Fruit fly (Drosophila melanogaster) whole organism, embryonic: ENCODE results near the gene GNBP2.

Source experiments
- Awh ChIP-seq: fragments of 200-800 bp; sonication (Bioruptor generic); IDR thresholded peaks from 2 replicates; pipeline ENCODE4, ENCODE4 v1.3.6; 2022; ENCODE audit warnings: missing biosample characterization, missing genetic modification characterization
- CG10321 ChIP-seq: fragments of 200-800 bp; sonication (Bioruptor generic); IDR thresholded peaks from 2 replicates; pipeline ENCODE4 v1.3.6; 2022; ENCODE audit warnings: missing biosample characterization, missing genetic modification characterization
- CG10462 ChIP-seq: fragments of 200-800 bp; sonication (Bioruptor generic); optimal IDR thresholded peaks from 2 replicates; lab custom pipeline; 2016; ENCODE audit warnings: missing biosample characterization, missing genetic modification characterization
- CG10979 ChIP-seq: fragments of 200-800 bp; sonication (Bioruptor generic); optimal IDR thresholded peaks from 2 replicates; lab custom pipeline; 2018; ENCODE audit warnings: missing biosample characterization, mild to moderate bottlenecking, missing genetic modification characterization, moderate library complexity
- CG12155 ChIP-seq: fragments of 200-800 bp; sonication (Bioruptor generic); optimal IDR thresholded peaks from 3 replicates; lab custom pipeline; 2016; ENCODE audit warnings: missing biosample characterization, missing genetic modification characterization
- CG13775 ChIP-seq: fragments of 200-800 bp; sonication (Bioruptor generic); optimal IDR thresholded peaks from 3 replicates; lab custom pipeline; 2017; ENCODE audit warnings: missing biosample characterization, mild to moderate bottlenecking, missing genetic modification characterization
- CG16813 ChIP-seq: fragments of 200-800 bp; sonication (Bioruptor generic); IDR thresholded peaks from 3 replicates; pipeline ENCODE4 v1.3.6; 2022; ENCODE audit warnings: missing biosample characterization, missing genetic modification characterization; ENCODE audit not compliant: partially characterized antibody
- CG17912 ChIP-seq: fragments of 200-800 bp; sonication (Bioruptor generic); optimal IDR thresholded peaks from 2 replicates; lab custom pipeline; 2018; ENCODE audit warnings: missing biosample characterization, mild to moderate bottlenecking, missing genetic modification characterization
- CG18262 ChIP-seq: fragments of 200-800 bp; optimal IDR thresholded peaks from 3 replicates; lab custom pipeline; 2019; ENCODE audit warnings: missing biosample characterization, mild to moderate bottlenecking, missing genetic modification characterization, moderate library complexity
- CG2116 ChIP-seq: fragments of 200-800 bp; sonication (Bioruptor generic); optimal IDR thresholded peaks from 3 replicates; lab custom pipeline; 2018; ENCODE audit warnings: missing biosample characterization, mild to moderate bottlenecking, missing genetic modification characterization
- CG3838 ChIP-seq: fragments of 200-800 bp; sonication (Bioruptor generic); optimal IDR thresholded peaks from 3 replicates; lab custom pipeline; 2016; ENCODE audit warnings: missing biosample characterization, missing genetic modification characterization
- CG43689 ChIP-seq: fragments of 200-800 bp; sonication (Bioruptor generic); IDR thresholded peaks from 2 replicates; pipeline ENCODE4 v1.3.6; 2022; ENCODE audit warnings: missing biosample characterization, missing genetic modification characterization
- CoRest ChIP-seq: fragments of 200-800 bp; sonication (Bioruptor generic); optimal IDR thresholded peaks from 3 replicates; lab custom pipeline; 2018; ENCODE audit warnings: missing biosample characterization, mild to moderate bottlenecking, missing genetic modification characterization, moderate library complexity
- D ChIP-seq, 2 experiments: fragments of 200-800 bp in 1 of 2; fragments of >200 bp in 1 of 2; sonication (Bioruptor generic) in 1 of 2; optimal IDR thresholded peaks; 2 replicates in 1 of 2; 3 replicates in 1 of 2; lab custom pipeline; 2017; ENCODE audit warnings: mild to moderate bottlenecking in 1 of 2, missing biosample characterization in 1 of 2, missing genetic modification characterization in 1 of 2, missing genetic modification reagents in 1 of 2
- E2f2 ChIP-seq: fragments of 200-800 bp; sonication (Bioruptor generic); IDR thresholded peaks from 2 replicates; pipeline ENCODE4 v1.3.6; 2022; ENCODE audit warnings: missing biosample characterization, missing genetic modification characterization
- Eip74EF ChIP-seq, 2 experiments: fragments of 200-800 bp in 1 of 2; fragments of >200 bp in 1 of 2; sonication (Bioruptor generic) in 1 of 2; optimal IDR thresholded peaks; 2 replicates each; lab custom pipeline; 2017 to 2019; ENCODE audit warnings: missing biosample characterization in 2 of 2, missing genetic modification characterization in 2 of 2, mild to moderate bottlenecking in 1 of 2, moderate library complexity in 1 of 2
- Elba2 ChIP-seq: fragments of 200-800 bp; sonication (Bioruptor generic); optimal IDR thresholded peaks from 3 replicates; lab custom pipeline; 2016; ENCODE audit warnings: missing biosample characterization, missing genetic modification characterization
- Fer2 ChIP-seq: fragments of 200-800 bp; sonication (Bioruptor generic); optimal IDR thresholded peaks from 2 replicates; lab custom pipeline; 2018; ENCODE audit warnings: missing biosample characterization, mild to moderate bottlenecking, missing genetic modification characterization, moderate library complexity
- HLH3B ChIP-seq: fragments of 200-800 bp; sonication (Bioruptor generic); IDR thresholded peaks from 2 replicates; pipeline ENCODE4 v1.3.6; 2022; ENCODE audit warnings: missing biosample characterization, missing genetic modification characterization
- HmgZ ChIP-seq: fragments of 200-800 bp; sonication (Bioruptor generic); optimal IDR thresholded peaks from 2 replicates; lab custom pipeline; 2018; ENCODE audit warnings: missing biosample characterization, mild to moderate bottlenecking, missing genetic modification characterization
- Meics ChIP-seq: fragments of 200-800 bp; sonication (Bioruptor generic); optimal IDR thresholded peaks from 2 replicates; lab custom pipeline; 2017; ENCODE audit warnings: missing biosample characterization, mild to moderate bottlenecking, missing genetic modification characterization
- NK7.1 ChIP-seq: fragments of 200-800 bp; sonication (Bioruptor generic); optimal IDR thresholded peaks from 3 replicates; lab custom pipeline; 2016; ENCODE audit warnings: missing biosample characterization, missing genetic modification characterization
- NfI ChIP-seq: fragments of 200-800 bp; sonication (Bioruptor generic); optimal IDR thresholded peaks from 3 replicates; lab custom pipeline; 2018; ENCODE audit warnings: missing biosample characterization, mild to moderate bottlenecking, missing genetic modification characterization, moderate library complexity
- Oli ChIP-seq: fragments of 200-800 bp; sonication (Bioruptor generic); optimal IDR thresholded peaks from 2 replicates; lab custom pipeline; 2018; ENCODE audit warnings: missing biosample characterization, mild to moderate bottlenecking, missing genetic modification characterization, moderate library complexity
- Pdp1 ChIP-seq, 2 experiments: fragments of 200-800 bp; sonication (Bioruptor generic); optimal IDR thresholded peaks; 3 replicates each; lab custom pipeline; 2016; ENCODE audit warnings: missing biosample characterization in 2 of 2, missing genetic modification characterization in 2 of 2, mild to moderate bottlenecking in 1 of 2, moderate library complexity in 1 of 2
- inv ChIP-seq: fragments of 200-800 bp; sonication (Bioruptor generic); IDR thresholded peaks from 2 replicates; pipeline ENCODE4 v1.3.6; 2022; ENCODE audit warnings: missing biosample characterization, missing genetic modification characterization; ENCODE audit not compliant: partially characterized antibody
- jumu ChIP-seq: fragments of 200-800 bp; sonication (Bioruptor generic); optimal IDR thresholded peaks from 3 replicates; lab custom pipeline; 2016; ENCODE audit warnings: missing biosample characterization, missing genetic modification characterization
- rib ChIP-seq: fragments of 200-800 bp; sonication (Bioruptor generic); IDR thresholded peaks from 2 replicates; pipeline ENCODE4 v1.3.6; 2022; ENCODE audit warnings: missing biosample characterization, missing genetic modification characterization
- row ChIP-seq: fragments of 200-800 bp; sonication (Bioruptor generic); IDR thresholded peaks from 3 replicates; pipeline ENCODE4 v1.3.6; 2022; ENCODE audit warnings: missing biosample characterization, missing genetic modification characterization
- sens ChIP-seq: fragments of 200-800 bp; sonication (Bioruptor generic); peaks from one replicate; lab custom pipeline; 2016; ENCODE audit warnings: missing biosample characterization, missing genetic modification characterization
- sim ChIP-seq: fragments of 200-800 bp; sonication (Bioruptor generic); IDR thresholded peaks from 2 replicates; pipeline ENCODE4 v1.3.6; 2022; ENCODE audit warnings: missing biosample characterization, missing genetic modification characterization
- ssp ChIP-seq: fragments of 200-800 bp; sonication (Bioruptor generic); IDR thresholded peaks from 2 replicates; pipeline ENCODE4 v1.3.6; 2022; ENCODE audit warnings: missing biosample characterization, missing genetic modification characterization
- tgo ChIP-seq: fragments of 200-800 bp; sonication (Bioruptor generic); IDR thresholded peaks from 3 replicates; pipeline ENCODE4 v1.3.6; 2022; ENCODE audit warnings: missing biosample characterization, missing genetic modification characterization
- trem ChIP-seq: fragments of 200-800 bp; optimal IDR thresholded peaks from 3 replicates; lab custom pipeline; 2019; ENCODE audit warnings: missing biosample characterization, mild to moderate bottlenecking, missing genetic modification characterization, moderate library complexity
- vvl ChIP-seq: fragments of 200-800 bp; sonication (Bioruptor generic); IDR thresholded peaks from 2 replicates; pipeline ENCODE4 v1.3.6; 2022; ENCODE audit warnings: missing biosample characterization, missing genetic modification characterization

The GNBP2 gene

dm6 chr3L:18675363-18675866 lies at the start of gene GNBP2, which contains the start of gene GNBP1 (continued):
- TF ChIP-seq Eip74EF (GFP tag; optimal IDR thresholded peaks at IDR 0.05; lab: Kevin White, UChicago) (peak in 1 of 2 experiments; percentile 48), inv (GFP tag; lab: Robert Waterston, UW) (no peak), Awh (GFP tag; lab: Robert Waterston, UW) (peak; percentile 68), sim (GFP tag; lab: Robert Waterston, UW) (no peak), D (optimal IDR thresholded peaks at IDR 0.05; lab: Kevin White, UChicago) (no peak), D (GFP tag; optimal IDR thresholded peaks at IDR 0.05; lab: Kevin White, UChicago) (peak; percentile 33), jumu (GFP tag; lab: Kevin White, UChicago) (no peak), CG18262 (tag; lab: Kevin White, UChicago) (peak; percentile 68), row (GFP tag; lab: Robert Waterston, UW) (peak; percentile 77), CG10462 (GFP tag; lab: Kevin White, UChicago) (peak; percentile 12), ssp (GFP tag; lab: Robert Waterston, UW) (peak; percentile 49), CG43689 (GFP tag; lab: Robert Waterston, UW) (0 out of 2 replicates have a peak, but pooled peaks have one; percentile 12), HmgZ (tag; lab: Kevin White, UChicago) (no peak), vvl (GFP tag; lab: Robert Waterston, UW) (peak; percentile 84), Meics (GFP tag; lab: Kevin White, UChicago) (peak; percentile 75), NK7.1 (GFP tag; lab: Kevin White, UChicago) (no peak), CG10321 (0 out of 2 replicates have a peak, but pooled peaks have one; percentile 9), NfI (GFP tag; lab: Kevin White, UChicago) (peak; percentile 0), E2f2 (GFP tag; lab: Robert Waterston, UW) (peak; percentile 13; the same call in 1 of the 2 replicates), CG2116 (GFP tag; lab: Kevin White, UChicago) (peak; percentile 0), HLH3B (GFP tag; lab: Robert Waterston, UW) (peak; percentile 76), Oli (tag; lab: Kevin White, UChicago) (peak; percentile 42), CoRest (peak; percentile 64), CG17912 (GFP tag; lab: Kevin White, UChicago) (no peak), tgo (GFP tag; lab: Robert Waterston, UW) (peak; percentile 77), CG10979 (tag; lab: Kevin White, UChicago) (peak; percentile 59), Pdp1 (GFP tag; optimal IDR thresholded peaks at IDR 0.05; lab: Kevin White, UChicago) (peak in 1 of 2 experiments; percentile 34)

dm6 chr3L:18723172-18723571 lies 48.0 kb upstream of the GNBP2 start, which contains the start of gene CG12477:
Gene CG12477 (minus strand): TSS chr3L:18723272.
- no peak for TF ChIP-seq trem
- TF ChIP-seq CG13775 (GFP tag; lab: Kevin White, UChicago) = no peak
- TF ChIP-seq CG16813 (GFP tag; lab: Robert Waterston, UW) = no peak
- no peak for TF ChIP-seq Fer2 (tag; lab: Kevin White, UChicago)
- TF ChIP-seq Elba2 = peak; percentile 37
- TF ChIP-seq Eip74EF (GFP tag; optimal IDR thresholded peaks at IDR 0.05; lab: Kevin White, UChicago) = no peak

dm6 chr3L:18698312-18698711 lies 23.1 kb upstream of the GNBP2 start, which contains the start of gene Dic4:
Gene Dic4 (minus strand): TSS chr3L:18698412.
- TF ChIP-seq sens (GFP tag; lab: Kevin White, UChicago) (peak; percentile 1), CG12155 (GFP tag; lab: Kevin White, UChicago) (no peak)
- TF ChIP-seq, all 482 proteins: peak for 1

dm6 chr3L:18693887-18694286 lies 18.7 kb upstream of the GNBP2 start, which contains the start of gene CG6893:
Gene CG6893 (plus strand): TSS chr3L:18694187.
- TF ChIP-seq rib (GFP tag; lab: Robert Waterston, UW) = no peak
- no peak for TF ChIP-seq CG3838 (GFP tag; lab: Kevin White, UChicago)
